Worm (Caenorhabditis elegans): ENCODE results near the gene cnc-1.
A peak's percentile ranks its signal among the peaks of the same experiment; 100 is the strongest.

The cnc-1 gene

ce11 chrV:1474486-1475125 is 30.5 kb upstream of the cnc-1 start, which contains the start of the genes F53E2.2 and unc-60 (continued):
- peak in 1 of 2 experiments; percentile 47 for TF ChIP-seq mdl-1 (tag; optimal IDR thresholded peaks at IDR 0.05)

ce11 chrV:1472569-1472968 is 28.5 kb upstream of the cnc-1 start:
- TF ChIP-seq dsc-1 (tag; optimal IDR thresholded peaks at IDR 0.05) (peak; percentile 36), isw-1 (GFP tag; IDR thresholded peaks at IDR 0.05) (no peak), sptf-1 (tag; optimal IDR thresholded peaks at IDR 0.05) (no peak), lin-35 (GFP tag; optimal IDR thresholded peaks at IDR 0.05) (no peak), pqm-1 (tag; optimal IDR thresholded peaks at IDR 0.05) (no peak), elt-2 (tag; optimal IDR thresholded peaks at IDR 0.05) (no peak), C04F5.9 (tag; optimal IDR thresholded peaks at IDR 0.05) (no peak), elt-3 (tag; optimal IDR thresholded peaks at IDR 0.05) (no peak), unc-130 (tag; optimal IDR thresholded peaks at IDR 0.05) (no peak), lin-14 (GFP tag; optimal IDR thresholded peaks at IDR 0.05) (peak; percentile 71), nhr-11 (tag; optimal IDR thresholded peaks at IDR 0.05) (no peak), zag-1 (tag; optimal IDR thresholded peaks at IDR 0.05) (no peak), nhr-71 (tag; optimal IDR thresholded peaks at IDR 0.05) (peak; percentile 16), unc-98 (GFP tag; IDR thresholded peaks at IDR 0.05) (no peak), zip-4 (GFP tag; optimal IDR thresholded peaks at IDR 0.05) (no peak), fos-1 (tag; optimal IDR thresholded peaks at IDR 0.05) (no peak), pax-3 (tag; optimal IDR thresholded peaks at IDR 0.05) (no peak), nhr-85 (tag) (peak; percentile 73), pag-3 (tag; optimal IDR thresholded peaks at IDR 0.05; ENCODE audit: borderline replicate concordance, insufficient read depth) (no peak), lin-15B (tag; optimal IDR thresholded peaks at IDR 0.05) (no peak), mep-1 (tag; optimal IDR thresholded peaks at IDR 0.05) (peak; percentile 48), grh-1 (GFP tag; IDR thresholded peaks at IDR 0.05) (no peak), aly-2 (tag; optimal IDR thresholded peaks at IDR 0.05) (no peak)

ce11 chrV:1471977-1472376 is 27.9 kb upstream of the cnc-1 start:
- no peak for TF ChIP-seq F16B12.6 (tag; optimal IDR thresholded peaks at IDR 0.05)
- TF ChIP-seq skn-1 (tag; optimal IDR thresholded peaks at IDR 0.05): peak; percentile 10
- TF ChIP-seq zip-4 (GFP tag; optimal IDR thresholded peaks at IDR 0.05): peak; percentile 58

DNA sequence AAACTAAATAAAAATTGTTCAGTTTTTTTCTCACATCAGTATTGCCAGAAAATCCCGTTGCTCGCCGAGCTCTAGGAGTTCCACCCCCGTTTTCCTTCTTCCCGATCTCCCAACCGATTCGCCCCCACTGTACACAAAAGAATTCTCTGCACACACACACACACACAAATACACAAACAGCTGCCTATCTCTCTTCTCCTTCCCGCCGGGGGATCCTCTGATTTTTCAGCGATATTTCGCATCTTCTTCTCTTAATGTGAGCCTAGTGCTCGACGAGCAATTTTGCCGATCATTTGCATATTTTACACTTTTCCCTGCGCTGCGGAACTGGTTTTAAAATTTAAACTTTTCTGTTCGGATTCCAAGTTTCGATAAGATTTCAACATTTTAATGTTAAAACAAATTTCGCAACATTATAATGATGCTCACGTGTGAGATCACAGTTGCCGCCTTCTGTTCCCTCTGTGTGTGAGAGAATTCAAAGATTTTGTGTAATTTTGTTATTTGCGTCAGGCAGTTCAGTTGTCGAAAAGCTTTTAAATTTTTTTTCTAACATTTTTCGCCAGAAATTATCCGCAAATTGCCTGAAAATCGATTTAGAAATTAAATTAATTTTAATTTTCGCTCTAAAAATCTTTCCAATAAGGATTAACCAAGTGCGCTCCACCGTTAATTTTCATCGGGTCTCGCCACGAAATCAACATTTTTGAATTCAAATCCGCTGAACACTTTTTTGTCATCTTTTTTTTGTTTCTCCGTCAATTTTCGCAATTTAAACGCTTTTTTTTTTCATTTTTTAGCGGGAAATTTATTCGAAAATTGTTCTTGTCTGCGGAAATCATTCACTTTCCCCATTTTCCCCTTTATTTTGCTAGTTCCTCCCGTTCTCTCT is 27.2 kb upstream of the cnc-1 start:
- no peak for TF ChIP-seq nhr-76 (tag; optimal IDR thresholded peaks at IDR 0.05)
- TF ChIP-seq mab-9 (GFP tag; IDR thresholded peaks at IDR 0.05): no peak
- TF ChIP-seq hlh-4 (tag; optimal IDR thresholded peaks at IDR 0.05): no peak
- TF ChIP-seq fos-1 (tag; optimal IDR thresholded peaks at IDR 0.05): no peak
- TF ChIP-seq irx-1 (tag; optimal IDR thresholded peaks at IDR 0.05): peak; percentile 30
- peak; percentile 53 for TF ChIP-seq pag-3 (tag; optimal IDR thresholded peaks at IDR 0.05; ENCODE audit: borderline replicate concordance, insufficient read depth)
- no peak for TF ChIP-seq ces-1 (GFP tag; optimal IDR thresholded peaks at IDR 0.05)
- TF ChIP-seq lin-13 (GFP tag; optimal IDR thresholded peaks at IDR 0.05): peak; percentile 84
- no peak for TF ChIP-seq fkh-4 (tag; optimal IDR thresholded peaks at IDR 0.05; ENCODE audit: borderline replicate concordance)
- no peak for TF ChIP-seq sptf-1 (tag; optimal IDR thresholded peaks at IDR 0.05)
- no peak for TF ChIP-seq aha-1 (tag; optimal IDR thresholded peaks at IDR 0.05)
- no peak for TF ChIP-seq C04F5.9 (tag; optimal IDR thresholded peaks at IDR 0.05)
- TF ChIP-seq unc-98 (GFP tag; IDR thresholded peaks at IDR 0.05): no peak
- no peak for TF ChIP-seq ceh-90 (tag; optimal IDR thresholded peaks at IDR 0.05)
- TF ChIP-seq alr-1 (tag; optimal IDR thresholded peaks at IDR 0.05; ENCODE audit: borderline replicate concordance): no peak
- TF ChIP-seq mdl-1 (tag; optimal IDR thresholded peaks at IDR 0.05): peak in 1 of 2 experiments; percentile 36
- TF ChIP-seq F16B12.6 (tag; optimal IDR thresholded peaks at IDR 0.05): peak; percentile 25
- TF ChIP-seq hpl-2 (GFP tag; optimal IDR thresholded peaks at IDR 0.05): peak; percentile 51
- peak; percentile 72 for TF ChIP-seq C16A3.4 (tag; optimal IDR thresholded peaks at IDR 0.05)
- TF ChIP-seq mep-1 (tag; optimal IDR thresholded peaks at IDR 0.05): peak; percentile 86
- peak; percentile 41 for TF ChIP-seq rnt-1 (tag; optimal IDR thresholded peaks at IDR 0.05)
- TF ChIP-seq tlp-1 (tag; optimal IDR thresholded peaks at IDR 0.05): no peak
- peak; percentile 30 for TF ChIP-seq nhr-77 (tag; optimal IDR thresholded peaks at IDR 0.05)
- TF ChIP-seq lin-15B (tag; optimal IDR thresholded peaks at IDR 0.05): peak; percentile 86
- no peak for TF ChIP-seq nhr-237 (tag; optimal IDR thresholded peaks at IDR 0.05)
- TF ChIP-seq hlh-17 (GFP tag; optimal IDR thresholded peaks at IDR 0.05; ENCODE audit: borderline replicate concordance): no peak
- TF ChIP-seq mef-2 (tag; optimal IDR thresholded peaks at IDR 0.05): no peak

All from whole organism, L1 larva.